Worm (Caenorhabditis elegans): ENCODE measurements around the gene Y38F1A.1.

The Y38F1A.1 gene

ce11 chrII:12984709-12985108 is 30.1 kb upstream of the Y38F1A.1 start:
- TF ChIP-seq him-1 (tag; optimal IDR thresholded peaks at IDR 0.05): no peak
- no peak for TF ChIP-seq dao-5 (tag; optimal IDR thresholded peaks at IDR 0.05)
- TF ChIP-seq W03F9.2 (tag; optimal IDR thresholded peaks at IDR 0.05): no peak

- no peak for TF ChIP-seq dao-5 (tag; optimal IDR thresholded peaks at IDR 0.05)
- no peak for TF ChIP-seq him-1 (tag; optimal IDR thresholded peaks at IDR 0.05)
- no peak for TF ChIP-seq W03F9.2 (tag; optimal IDR thresholded peaks at IDR 0.05)
Measured at ce11 chrII:12982830-12983229, 28.3 kb upstream of the Y38F1A.1 start.

ce11 chrII:12981980-12982575 is 27.5 kb upstream of the Y38F1A.1 start:
- no peak for TF ChIP-seq him-1 (tag; optimal IDR thresholded peaks at IDR 0.05)
- no peak for TF ChIP-seq dao-5 (tag; optimal IDR thresholded peaks at IDR 0.05)
- TF ChIP-seq W03F9.2 (tag; optimal IDR thresholded peaks at IDR 0.05): no peak

- no peak for TF ChIP-seq dao-5 (tag; optimal IDR thresholded peaks at IDR 0.05)
- TF ChIP-seq W03F9.2 (tag; optimal IDR thresholded peaks at IDR 0.05): no peak
- no peak for TF ChIP-seq him-1 (tag; optimal IDR thresholded peaks at IDR 0.05)
Measured at ce11 chrII:12980212-12980611, 25.6 kb upstream of the Y38F1A.1 start, which contains the start of gene cyd-1. cyd-1 (plus strand) TSS chrII:12980591.

ce11 chrII:12978658-12979057 is 24.1 kb upstream of the Y38F1A.1 start:
- no peak for TF ChIP-seq W03F9.2 (tag; optimal IDR thresholded peaks at IDR 0.05)
- no peak for TF ChIP-seq him-1 (tag; optimal IDR thresholded peaks at IDR 0.05)
- no peak for TF ChIP-seq dao-5 (tag; optimal IDR thresholded peaks at IDR 0.05)

- TF ChIP-seq him-1 (tag; optimal IDR thresholded peaks at IDR 0.05): no peak
- TF ChIP-seq W03F9.2 (tag; optimal IDR thresholded peaks at IDR 0.05): no peak
- TF ChIP-seq dao-5 (tag; optimal IDR thresholded peaks at IDR 0.05): no peak
Measured at ce11 chrII:12969622-12970021, 15.1 kb upstream of the Y38F1A.1 start, which contains the start of gene Y38F1A.4. Y38F1A.4 (minus strand) TSS chrII:12969722.

- TF ChIP-seq W03F9.2 (tag; optimal IDR thresholded peaks at IDR 0.05) (no peak), him-1 (tag; optimal IDR thresholded peaks at IDR 0.05) (no peak), dao-5 (tag; optimal IDR thresholded peaks at IDR 0.05) (no peak)
Measured at ce11 chrII:12968448-12968969, 13.9 kb upstream of the Y38F1A.1 start.

ce11 chrII:12966274-12966673 is 11.7 kb upstream of the Y38F1A.1 start:
- TF ChIP-seq dao-5 (tag; optimal IDR thresholded peaks at IDR 0.05) (no peak), him-1 (tag; optimal IDR thresholded peaks at IDR 0.05) (no peak), W03F9.2 (tag; optimal IDR thresholded peaks at IDR 0.05) (no peak)

- TF ChIP-seq dao-5 (tag; optimal IDR thresholded peaks at IDR 0.05): no peak
- TF ChIP-seq him-1 (tag; optimal IDR thresholded peaks at IDR 0.05): no peak
- no peak for TF ChIP-seq W03F9.2 (tag; optimal IDR thresholded peaks at IDR 0.05)
Measured at ce11 chrII:12965589-12965988, 11.0 kb upstream of the Y38F1A.1 start.

- TF ChIP-seq dao-5 (tag; optimal IDR thresholded peaks at IDR 0.05): no peak
- TF ChIP-seq W03F9.2 (tag; optimal IDR thresholded peaks at IDR 0.05): no peak
- no peak for TF ChIP-seq him-1 (tag; optimal IDR thresholded peaks at IDR 0.05)
Measured at ce11 chrII:12965538-12965588, 10.8 kb upstream of the Y38F1A.1 start, which contains the start of gene ptr-18. ptr-18 (plus strand) TSS chrII:12965546.

- TF ChIP-seq W03F9.2 (tag; optimal IDR thresholded peaks at IDR 0.05): no peak
- TF ChIP-seq him-1 (tag; optimal IDR thresholded peaks at IDR 0.05): no peak
- TF ChIP-seq dao-5 (tag; optimal IDR thresholded peaks at IDR 0.05): no peak
Measured at ce11 chrII:12965138-12965537, 10.6 kb upstream of the Y38F1A.1 start.

- no peak for TF ChIP-seq him-1 (tag; optimal IDR thresholded peaks at IDR 0.05)
- TF ChIP-seq W03F9.2 (tag; optimal IDR thresholded peaks at IDR 0.05): no peak
- no peak for TF ChIP-seq dao-5 (tag; optimal IDR thresholded peaks at IDR 0.05)
Measured at ce11 chrII:12961743-12962142, 7.2 kb upstream of the Y38F1A.1 start.

- TF ChIP-seq dao-5 (tag; optimal IDR thresholded peaks at IDR 0.05) (no peak), W03F9.2 (tag; optimal IDR thresholded peaks at IDR 0.05) (no peak), him-1 (tag; optimal IDR thresholded peaks at IDR 0.05) (no peak)
Measured at ce11 chrII:12961293-12961692, 6.7 kb upstream of the Y38F1A.1 start.

- no peak for TF ChIP-seq W03F9.2 (tag; optimal IDR thresholded peaks at IDR 0.05)
- TF ChIP-seq him-1 (tag; optimal IDR thresholded peaks at IDR 0.05): no peak
Measured at ce11 chrII:12960206-12960605, 5.6 kb upstream of the Y38F1A.1 start.

- TF ChIP-seq dao-5 (tag; optimal IDR thresholded peaks at IDR 0.05) (no peak), him-1 (tag; optimal IDR thresholded peaks at IDR 0.05) (no peak), W03F9.2 (tag; optimal IDR thresholded peaks at IDR 0.05) (no peak)
Measured at ce11 chrII:12953297-12953696, 1.3 kb downstream of the Y38F1A.1 start.

Measured in whole organism, L4/young adult.